Worm (Caenorhabditis elegans): Measurements from ENCODE around the gene srw-21.

srw-21 gene

ce11 chrV:15511613-15512216 is 23.9 kb downstream of the srw-21 start, which contains the start of gene rpl-38 (continued):
- no peak for TF ChIP-seq sptf-1 (tag; optimal IDR thresholded peaks at IDR 0.05)
- TF ChIP-seq ceh-90 (tag; optimal IDR thresholded peaks at IDR 0.05), result no peak
- TF ChIP-seq aha-1 (tag; optimal IDR thresholded peaks at IDR 0.05), result peak; percentile 22
- TF ChIP-seq lin-13 (GFP tag; optimal IDR thresholded peaks at IDR 0.05), result peak; percentile 77
- peak; percentile 77 for TF ChIP-seq irx-1 (tag; optimal IDR thresholded peaks at IDR 0.05)
- TF ChIP-seq dsc-1 (tag; optimal IDR thresholded peaks at IDR 0.05), result peak; percentile 76
- peak; percentile 76 for TF ChIP-seq skn-1 (tag; optimal IDR thresholded peaks at IDR 0.05)
- TF ChIP-seq ztf-11 (tag; optimal IDR thresholded peaks at IDR 0.05), result peak in 1 of 2 experiments; percentile 18
- TF ChIP-seq unc-30 (tag; optimal IDR thresholded peaks at IDR 0.05), result no peak
- peak; percentile 50 for TF ChIP-seq F16B12.6 (tag; optimal IDR thresholded peaks at IDR 0.05)
- peak; percentile 73 to 84 (median 82) for TF ChIP-seq dpl-1 (GFP tag; optimal IDR thresholded peaks at IDR 0.05)
- TF ChIP-seq xbp-1 (tag; optimal IDR thresholded peaks at IDR 0.05), result peak; percentile 78
- TF ChIP-seq ztf-4 (tag; optimal IDR thresholded peaks at IDR 0.05), result peak; percentile 50
- TF ChIP-seq egl-27 (tag; optimal IDR thresholded peaks at IDR 0.05), result no peak
- peak; percentile 94 for TF ChIP-seq C16A3.4 (tag; optimal IDR thresholded peaks at IDR 0.05)
- peak; percentile 80 for TF ChIP-seq lin-14 (GFP tag; optimal IDR thresholded peaks at IDR 0.05)
- peak; percentile 69 for TF ChIP-seq snpc-4 (tag; optimal IDR thresholded peaks at IDR 0.05)
- TF ChIP-seq ceh-63 (GFP tag; optimal IDR thresholded peaks at IDR 0.05), result no peak
- peak; percentile 80 for TF ChIP-seq nhr-90 (tag; optimal IDR thresholded peaks at IDR 0.05; ENCODE audit: poor library complexity)
- peak; percentile 22 for TF ChIP-seq vab-15 (tag; optimal IDR thresholded peaks at IDR 0.05)
- no peak for TF ChIP-seq Y116A8C.19 (tag; optimal IDR thresholded peaks at IDR 0.05; ENCODE audit: borderline replicate concordance)
- peak; percentile 79 for TF ChIP-seq lin-39 (tag; optimal IDR thresholded peaks at IDR 0.05)
- TF ChIP-seq jun-1 (tag; optimal IDR thresholded peaks at IDR 0.05), result peak; percentile 76
- TF ChIP-seq lin-35 (GFP tag; optimal IDR thresholded peaks at IDR 0.05), result peak; percentile 83 to 89
- no peak for TF ChIP-seq hlh-17 (GFP tag; optimal IDR thresholded peaks at IDR 0.05; ENCODE audit: borderline replicate concordance)
- TF ChIP-seq nhr-84 (tag; optimal IDR thresholded peaks at IDR 0.05), result no peak
- TF ChIP-seq C34B4.2 (tag; optimal IDR thresholded peaks at IDR 0.05), result no peak
- TF ChIP-seq unc-98 (GFP tag; IDR thresholded peaks at IDR 0.05), result no peak
- TF ChIP-seq zip-4 (GFP tag; optimal IDR thresholded peaks at IDR 0.05), result peak; percentile 36
- TF ChIP-seq aly-2 (tag; optimal IDR thresholded peaks at IDR 0.05), result peak; percentile 66
- TF ChIP-seq nhr-28 (tag; optimal IDR thresholded peaks at IDR 0.05), result no peak
- TF ChIP-seq nhr-20 (tag; optimal IDR thresholded peaks at IDR 0.05), result peak; percentile 86
- TF ChIP-seq unc-62 (GFP tag; optimal IDR thresholded peaks at IDR 0.05), result no peak
- no peak for TF ChIP-seq ceh-8 (GFP tag; optimal IDR thresholded peaks at IDR 0.05)
- peak; percentile 91 for TF ChIP-seq nhr-85 (tag)
- peak; percentile 92 for TF ChIP-seq snu-23 (GFP tag; optimal IDR thresholded peaks at IDR 0.05)
- no peak for TF ChIP-seq ama-1 (optimal IDR thresholded peaks at IDR 0.05)
- no peak for TF ChIP-seq efl-3 (GFP tag; optimal IDR thresholded peaks at IDR 0.05)
- no peak for TF ChIP-seq nhr-76 (tag; optimal IDR thresholded peaks at IDR 0.05)
- no peak for TF ChIP-seq zag-1 (tag; optimal IDR thresholded peaks at IDR 0.05)

ce11 chrV:15512856-15513756 is 25.2 kb downstream of the srw-21 start:
- TF ChIP-seq lsy-2 (tag; optimal IDR thresholded peaks at IDR 0.05) (peak in 1 of 2 experiments; percentile 23), elt-3 (tag; optimal IDR thresholded peaks at IDR 0.05) (no peak)

Data from whole organism, L1 larva.